Fruit fly (Drosophila melanogaster) whole organism, embryonic: ENCODE results near the gene RpL36.

Source experiments
- Adf1 ChIP-seq: fragments of 200-800 bp; sonication (Bioruptor generic); IDR thresholded peaks from 2 replicates; pipeline ENCODE4 v1.3.6; 2022; ENCODE audit warnings: missing biosample characterization, missing genetic modification characterization
- Asciz ChIP-seq: fragments of 200-800 bp; sonication (Bioruptor generic); optimal IDR thresholded peaks from 2 replicates; lab custom pipeline; 2017; ENCODE audit warnings: missing biosample characterization, mild to moderate bottlenecking, missing genetic modification characterization, missing genetic modification reagents
- CG1024 ChIP-seq: fragments of 200-800 bp; sonication (Bioruptor generic); IDR thresholded peaks from 2 replicates; pipeline ENCODE4 v1.3.6; 2022; ENCODE audit warnings: missing biosample characterization, missing genetic modification characterization
- CG10654 ChIP-seq: fragments of 200-800 bp; sonication (Bioruptor generic); optimal IDR thresholded peaks from 2 replicates; lab custom pipeline; 2016; ENCODE audit warnings: missing biosample characterization, missing genetic modification characterization
- CG12299 ChIP-seq: fragments of 200-800 bp; sonication (Bioruptor generic); optimal IDR thresholded peaks from 2 replicates; lab custom pipeline; 2018; ENCODE audit warnings: missing biosample characterization, mild to moderate bottlenecking, missing genetic modification characterization
- CG13296 ChIP-seq: fragments of 200-800 bp; sonication (Bioruptor generic); optimal IDR thresholded peaks from 3 replicates; lab custom pipeline; 2018; ENCODE audit warnings: missing biosample characterization, mild to moderate bottlenecking, missing genetic modification characterization
- CG13424 ChIP-seq: fragments of 200-800 bp; sonication (Bioruptor generic); optimal IDR thresholded peaks from 2 replicates; lab custom pipeline; 2019; ENCODE audit warnings: missing biosample characterization, mild to moderate bottlenecking, missing genetic modification characterization, moderate library complexity
- CG13894 ChIP-seq: fragments of 200-800 bp; sonication (Bioruptor generic); optimal IDR thresholded peaks from 3 replicates; lab custom pipeline; 2018; ENCODE audit warnings: missing biosample characterization, mild to moderate bottlenecking, missing genetic modification characterization, moderate library complexity
- CG17361 ChIP-seq: fragments of 200-800 bp; sonication (Bioruptor generic); IDR thresholded peaks from 3 replicates; pipeline ENCODE4 v1.3.6; 2022; ENCODE audit warnings: missing biosample characterization, missing genetic modification characterization
- CG17802 ChIP-seq: fragments of 200-800 bp; sonication (Bioruptor generic); optimal IDR thresholded peaks from 2 replicates; lab custom pipeline; 2018; ENCODE audit warnings: missing biosample characterization, mild to moderate bottlenecking, missing genetic modification characterization, moderate library complexity
- CG17829 ChIP-seq: fragments of 200-800 bp; optimal IDR thresholded peaks from 2 replicates; lab custom pipeline; 2019; ENCODE audit warnings: missing biosample characterization, mild to moderate bottlenecking, missing genetic modification characterization, moderate library complexity
- CG1792 ChIP-seq: fragments of 200-800 bp; sonication (Bioruptor generic); optimal IDR thresholded peaks from 2 replicates; lab custom pipeline; 2016; ENCODE audit warnings: missing biosample characterization, missing genetic modification characterization
- CG31365 ChIP-seq: fragments of 200-800 bp; sonication (Bioruptor generic); optimal IDR thresholded peaks from 2 replicates; lab custom pipeline; 2018; ENCODE audit warnings: missing biosample characterization, mild to moderate bottlenecking, missing genetic modification characterization
- CG5245 ChIP-seq: fragments of 200-800 bp; sonication (Bioruptor generic); optimal IDR thresholded peaks from 3 replicates; lab custom pipeline; 2016; ENCODE audit warnings: missing biosample characterization, missing genetic modification characterization
- CG5953 ChIP-seq: fragments of 200-800 bp; sonication (Bioruptor generic); IDR thresholded peaks from 2 replicates; pipeline ENCODE4 v1.3.6; 2022; ENCODE audit warnings: missing biosample characterization, missing genetic modification characterization
- CG6272 ChIP-seq: fragments of 200-800 bp; sonication (Bioruptor generic); IDR thresholded peaks from 2 replicates; pipeline ENCODE4 v1.3.6; 2022; ENCODE audit warnings: missing biosample characterization, missing genetic modification characterization
- CG6683 ChIP-seq: fragments of 200-800 bp; sonication (Bioruptor generic); optimal IDR thresholded peaks from 2 replicates; lab custom pipeline; 2017; ENCODE audit warnings: missing biosample characterization, mild to moderate bottlenecking, missing genetic modification characterization, missing genetic modification reagents
- CG6689 ChIP-seq: fragments of 200-800 bp; sonication (Bioruptor generic); IDR thresholded peaks from 2 replicates; pipeline ENCODE4 v1.3.6; 2022; ENCODE audit warnings: missing biosample characterization, missing genetic modification characterization
- CG6765 ChIP-seq: fragments of 200-800 bp; sonication (Bioruptor generic); optimal IDR thresholded peaks from 3 replicates; lab custom pipeline; 2017; ENCODE audit warnings: missing biosample characterization, mild to moderate bottlenecking, missing genetic modification characterization
- CG8359 ChIP-seq: fragments of 200-800 bp; sonication (Bioruptor generic); optimal IDR thresholded peaks from 2 replicates; lab custom pipeline; 2017; ENCODE audit warnings: missing biosample characterization, mild to moderate bottlenecking, missing genetic modification characterization, borderline replicate concordance
- CG8478 ChIP-seq: fragments of >200 bp; optimal IDR thresholded peaks from 2 replicates; lab custom pipeline; 2018
- CG9609 ChIP-seq: fragments of 200-800 bp; sonication (Bioruptor generic); optimal IDR thresholded peaks from 3 replicates; lab custom pipeline; 2016; ENCODE audit warnings: missing biosample characterization, missing genetic modification characterization
- D ChIP-seq, 2 experiments: fragments of 200-800 bp in 1 of 2; fragments of >200 bp in 1 of 2; sonication (Bioruptor generic) in 1 of 2; optimal IDR thresholded peaks; 2 replicates in 1 of 2; 3 replicates in 1 of 2; lab custom pipeline; 2017; ENCODE audit warnings: mild to moderate bottlenecking in 1 of 2, missing biosample characterization in 1 of 2, missing genetic modification characterization in 1 of 2, missing genetic modification reagents in 1 of 2
- Dll ChIP-seq: fragments of 200-800 bp; sonication (Bioruptor generic); IDR thresholded peaks from 4 replicates; pipeline ENCODE4 v1.3.6; 2022; ENCODE audit warnings: missing biosample characterization, missing genetic modification characterization; ENCODE audit not compliant: partially characterized antibody
- Elba2 ChIP-seq: fragments of 200-800 bp; sonication (Bioruptor generic); optimal IDR thresholded peaks from 3 replicates; lab custom pipeline; 2016; ENCODE audit warnings: missing biosample characterization, missing genetic modification characterization
- Hey ChIP-seq: fragments of 200-800 bp; sonication (Bioruptor generic); optimal IDR thresholded peaks from 3 replicates; lab custom pipeline; 2018; ENCODE audit warnings: missing biosample characterization, mild to moderate bottlenecking, missing genetic modification characterization
- Lhr ChIP-seq: fragments of 200-800 bp; sonication (Bioruptor generic); optimal IDR thresholded peaks from 3 replicates; lab custom pipeline; 2017; ENCODE audit warnings: mild to moderate bottlenecking, missing biosample characterization, missing genetic modification reagents, missing genetic modification characterization
- Mrtf ChIP-seq: fragments of 200-800 bp; sonication (Bioruptor generic); IDR thresholded peaks from 3 replicates; pipeline ENCODE4 v1.3.6; 2022; ENCODE audit warnings: missing biosample characterization, missing genetic modification characterization
- Optix ChIP-seq: fragments of 200-800 bp; sonication (Bioruptor generic); IDR thresholded peaks from 3 replicates; pipeline ENCODE4 v1.3.6; 2022; ENCODE audit warnings: missing biosample characterization, missing genetic modification characterization
- Pdp1 ChIP-seq, 2 experiments: fragments of 200-800 bp; sonication (Bioruptor generic); optimal IDR thresholded peaks; 3 replicates each; lab custom pipeline; 2016; ENCODE audit warnings: missing biosample characterization in 2 of 2, missing genetic modification characterization in 2 of 2, mild to moderate bottlenecking in 1 of 2, moderate library complexity in 1 of 2
- Ssrp ChIP-seq: fragments of 200-800 bp; sonication (Bioruptor generic); optimal IDR thresholded peaks from 2 replicates; lab custom pipeline; 2018; ENCODE audit warnings: missing biosample characterization, mild to moderate bottlenecking, missing genetic modification characterization, moderate library complexity
- TFAM ChIP-seq: fragments of 200-800 bp; sonication (Bioruptor generic); optimal IDR thresholded peaks from 2 replicates; lab custom pipeline; 2017; ENCODE audit warnings: missing biosample characterization, missing genetic modification characterization, inconsistent platforms
- Trl ChIP-seq, 3 experiments: fragments of >200 bp in 2 of 3; fragments of 200-800 bp in 1 of 3; sonication (Bioruptor generic) in 1 of 3; optimal IDR thresholded peaks; 2 replicates in 1 of 3; 3 replicates in 2 of 3; lab custom pipeline; 2016 to 2017; ENCODE audit warnings: missing biosample characterization in 1 of 3, missing genetic modification characterization in 1 of 3
- Vsx1 ChIP-seq: fragments of 200-800 bp; sonication (Bioruptor generic); optimal IDR thresholded peaks from 2 replicates; lab custom pipeline; 2017; ENCODE audit warnings: missing biosample characterization, mild to moderate bottlenecking, missing genetic modification characterization, missing genetic modification reagents
- Xrp1 ChIP-seq: fragments of 200-800 bp; sonication (Bioruptor generic); IDR thresholded peaks from 2 replicates; pipeline ENCODE4 v1.3.6; 2022; ENCODE audit warnings: missing biosample characterization, missing genetic modification characterization
- bbx ChIP-seq: fragments of 200-800 bp; sonication (Bioruptor generic); IDR thresholded peaks from 2 replicates; pipeline ENCODE4 v1.3.6; 2022; ENCODE audit warnings: missing biosample characterization, missing genetic modification characterization; ENCODE audit not compliant: partially characterized antibody
- br ChIP-seq: fragments of >200 bp; optimal IDR thresholded peaks from 2 replicates; lab custom pipeline; 2017
- chn ChIP-seq: fragments of 200-800 bp; sonication (Bioruptor generic); optimal IDR thresholded peaks from 2 replicates; lab custom pipeline; 2016; ENCODE audit warnings: missing biosample characterization, missing genetic modification characterization
- croc ChIP-seq: fragments of 200-800 bp; sonication (Bioruptor generic); conservative IDR thresholded peaks from 3 replicates; pipeline ENCODE4 v1.3.6; 2022; ENCODE audit warnings: missing biosample characterization, missing genetic modification characterization
- esg ChIP-seq: fragments of 200-800 bp; sonication (Bioruptor generic); conservative IDR thresholded peaks from 2 replicates; pipeline ENCODE4 v1.3.6; 2022; ENCODE audit warnings: missing biosample characterization, missing genetic modification characterization
- gem ChIP-seq: fragments of 200-800 bp; sonication (Bioruptor generic); optimal IDR thresholded peaks from 2 replicates; lab custom pipeline; 2019; ENCODE audit warnings: missing biosample characterization, mild to moderate bottlenecking, missing genetic modification characterization, moderate library complexity
- jigr1 ChIP-seq: fragments of 200-800 bp; sonication (Bioruptor generic); IDR thresholded peaks from 3 replicates; pipeline ENCODE4 v1.3.6; 2022; ENCODE audit warnings: missing biosample characterization, missing genetic modification characterization
- lov ChIP-seq, 2 experiments: fragments of 200-800 bp in 1 of 2; fragments of >200 bp in 1 of 2; sonication (Bioruptor generic) in 1 of 2; IDR thresholded peaks in 1 of 2; optimal IDR thresholded peaks in 1 of 2; 2 replicates in 1 of 2; 3 replicates in 1 of 2; pipeline versions ENCODE4 v1.3.6 to Lab custom; 2017 to 2022; ENCODE audit warnings: missing biosample characterization in 1 of 2, missing genetic modification characterization in 1 of 2
- luna ChIP-seq: fragments of 200-800 bp; sonication (Bioruptor generic); optimal IDR thresholded peaks from 2 replicates; lab custom pipeline; 2016; ENCODE audit warnings: missing biosample characterization, missing genetic modification characterization
- mirr ChIP-seq: fragments of 200-800 bp; sonication (Bioruptor generic); optimal IDR thresholded peaks from 3 replicates; lab custom pipeline; 2018; ENCODE audit warnings: missing biosample characterization, mild to moderate bottlenecking, missing genetic modification characterization
- odd ChIP-seq: fragments of 200-800 bp; sonication (Bioruptor generic); optimal IDR thresholded peaks from 2 replicates; lab custom pipeline; 2017; ENCODE audit warnings: missing biosample characterization, mild to moderate bottlenecking, missing genetic modification characterization
- pfk ChIP-seq: fragments of 200-800 bp; sonication (Bioruptor generic); optimal IDR thresholded peaks from 2 replicates; lab custom pipeline; 2018; ENCODE audit warnings: missing biosample characterization, mild to moderate bottlenecking, missing genetic modification characterization, moderate library complexity
- sna ChIP-seq: fragments of 200-800 bp; sonication (Bioruptor generic); IDR thresholded peaks from 2 replicates; pipeline ENCODE4 v1.3.6; 2022; ENCODE audit warnings: missing biosample characterization, missing genetic modification characterization; ENCODE audit not compliant: partially characterized antibody
- toy ChIP-seq: fragments of 200-800 bp; sonication (Bioruptor generic); IDR thresholded peaks from 2 replicates; pipeline ENCODE4 v1.3.6; 2022; ENCODE audit warnings: missing biosample characterization, missing genetic modification characterization
- z ChIP-seq: fragments of 200-800 bp; sonication (Bioruptor generic); IDR thresholded peaks from 3 replicates; pipeline ENCODE4 v1.3.6; 2022; ENCODE audit warnings: missing biosample characterization, missing genetic modification characterization

The RpL36 gene

dm6 chrX:618583-618982 lies 10.7 kb downstream of the RpL36 start (continued):
- TF ChIP-seq Xrp1 (GFP tag; lab: Robert Waterston, UW), result no peak
- TF ChIP-seq CG13296 (GFP tag; lab: Kevin White, UChicago), result no peak
- TF ChIP-seq jigr1 (GFP tag; lab: Robert Waterston, UW), result no peak
- no peak for TF ChIP-seq mirr (GFP tag; lab: Kevin White, UChicago)
- no peak for TF ChIP-seq CG6765
- no peak for TF ChIP-seq TFAM (GFP tag; lab: Kevin White, UChicago)
- no peak for TF ChIP-seq CG5953 (GFP tag; lab: Robert Waterston, UW)
- no peak for TF ChIP-seq CG1024 (GFP tag; lab: Robert Waterston, UW)
- no peak for TF ChIP-seq Trl (optimal IDR thresholded peaks at IDR 0.05; lab: Kevin White, UChicago)
- TF ChIP-seq Trl (GFP tag; optimal IDR thresholded peaks at IDR 0.05; lab: Kevin White, UChicago), result no peak
- TF ChIP-seq Adf1 (GFP tag; lab: Robert Waterston, UW), result no peak
- peak; percentile 55 for TF ChIP-seq gem (tag; lab: Kevin White, UChicago)
- peak; percentile 17 for TF ChIP-seq chn (GFP tag; lab: Kevin White, UChicago)
- peak; percentile 1 for TF ChIP-seq CG1792 (GFP tag; lab: Kevin White, UChicago)
- TF ChIP-seq toy (GFP tag; lab: Robert Waterston, UW), result no peak
- TF ChIP-seq sna, result no peak
- no peak for TF ChIP-seq lov (optimal IDR thresholded peaks at IDR 0.05; lab: Kevin White, UChicago)
- no peak for TF ChIP-seq lov (GFP tag; IDR thresholded peaks at IDR 0.05; lab: Robert Waterston, UW)
- no peak for TF ChIP-seq CG31365 (tag; lab: Kevin White, UChicago)
- TF ChIP-seq CG6683 (GFP tag; lab: Kevin White, UChicago), result no peak
- TF ChIP-seq z (GFP tag; lab: Robert Waterston, UW), result no peak
- TF ChIP-seq Asciz (GFP tag; lab: Kevin White, UChicago), result no peak
- no peak for TF ChIP-seq Dll
- TF ChIP-seq CG8478 (lab: Kevin White, UChicago), result no peak
- no peak for TF ChIP-seq Hey
- TF ChIP-seq D (optimal IDR thresholded peaks at IDR 0.05; lab: Kevin White, UChicago), result no peak
- peak; percentile 25 for TF ChIP-seq D (GFP tag; optimal IDR thresholded peaks at IDR 0.05; lab: Kevin White, UChicago)
- no peak for TF ChIP-seq CG6272 (GFP tag; lab: Robert Waterston, UW)
- no peak for TF ChIP-seq CG13894
- TF ChIP-seq Lhr, result no peak
- TF ChIP-seq CG17802 (tag; lab: Kevin White, UChicago), result no peak
- peak; percentile 7 for TF ChIP-seq CG17829 (tag; lab: Kevin White, UChicago)
- 0 out of 3 replicates have a peak, but pooled peaks have one; percentile 11 for TF ChIP-seq CG17361 (GFP tag; lab: Robert Waterston, UW)
- TF ChIP-seq CG6689 (GFP tag; lab: Robert Waterston, UW), result 0 out of 2 replicates have a peak, but pooled peaks have one; percentile 29
- no peak for TF ChIP-seq odd (GFP tag; lab: Kevin White, UChicago)
- no peak for TF ChIP-seq luna (GFP tag; lab: Kevin White, UChicago)
- no peak for TF ChIP-seq br (lab: Kevin White, UChicago)
- no peak for TF ChIP-seq CG9609 (GFP tag; lab: Kevin White, UChicago)
- TF ChIP-seq pfk (GFP tag; lab: Kevin White, UChicago), result no peak
- no peak for TF ChIP-seq CG10654 (GFP tag; lab: Kevin White, UChicago)
- TF ChIP-seq CG13424 (tag; lab: Kevin White, UChicago), result peak; percentile 11
- peak; percentile 28 for TF ChIP-seq Ssrp (tag; lab: Kevin White, UChicago)
- no peak for TF ChIP-seq CG8359
- TF ChIP-seq CG12299, result no peak
- TF ChIP-seq Optix (GFP tag; lab: Robert Waterston, UW), result 0 out of 3 replicates have a peak, but pooled peaks have one; percentile 26
- peak in 1 of 2 experiments; percentile 29 for TF ChIP-seq Pdp1 (GFP tag; optimal IDR thresholded peaks at IDR 0.05; lab: Kevin White, UChicago)
- no peak for TF ChIP-seq bbx (GFP tag; lab: Robert Waterston, UW)
- TF ChIP-seq croc, result no peak
- TF ChIP-seq esg (GFP tag; lab: Robert Waterston, UW), result 0 out of 2 replicates have a peak, but pooled peaks have one; percentile 30
- TF ChIP-seq Elba2 (GFP tag; lab: Kevin White, UChicago), result no peak
- no peak for TF ChIP-seq Mrtf (GFP tag; lab: Robert Waterston, UW)
- peak; percentile 0 for TF ChIP-seq CG5245 (GFP tag; lab: Kevin White, UChicago)
- TF ChIP-seq Vsx1 (GFP tag; lab: Kevin White, UChicago), result no peak
